Worm (Caenorhabditis elegans) whole organism, L3 larva: Measurements from ENCODE around the gene sre-6.

Experiments used
- R02D3.7 ChIP-seq: fragments of 150-350 bp; optimal IDR thresholded peaks from 2 replicates; lab custom pipeline; 2014; ENCODE audit warnings: missing biosample characterization, missing genetic modification characterization
- ZK546.5 ChIP-seq: sonication (generic microtip); optimal IDR thresholded peaks from 2 replicates; lab custom pipeline; 2017; ENCODE audit warnings: missing biosample characterization, missing genetic modification characterization
- aly-2 ChIP-seq: fragments of 150-350 bp; optimal IDR thresholded peaks from 2 replicates; lab custom pipeline; 2014; ENCODE audit warnings: missing biosample characterization, missing genetic modification characterization
- ama-1 ChIP-seq: fragments of 150-350 bp; optimal IDR thresholded peaks from 2 replicates; lab custom pipeline; 2018
- ceh-16 ChIP-seq: sonication (generic microtip); optimal IDR thresholded peaks from 2 replicates; lab custom pipeline; 2017; ENCODE audit warnings: missing biosample characterization, missing genetic modification characterization
- ceh-28 ChIP-seq: fragments of 150-350 bp; optimal IDR thresholded peaks from 2 replicates; lab custom pipeline; 2014; ENCODE audit warnings: missing biosample characterization, missing genetic modification reagents, missing genetic modification characterization
- ceh-82 ChIP-seq: fragments of 150-350 bp; optimal IDR thresholded peaks from 2 replicates; lab custom pipeline; 2014; ENCODE audit warnings: missing biosample characterization, missing genetic modification characterization
- ceh-9 ChIP-seq: sonication (generic microtip); optimal IDR thresholded peaks from 2 replicates; lab custom pipeline; 2018; ENCODE audit warnings: missing biosample characterization, missing genetic modification characterization
- daf-12 ChIP-seq: fragments of 150-350 bp; optimal IDR thresholded peaks from 2 replicates; lab custom pipeline; 2014; ENCODE audit warnings: missing biosample characterization, missing genetic modification reagents, missing genetic modification characterization
- egl-27 ChIP-seq: sonication (generic microtip); optimal IDR thresholded peaks from 4 replicates; lab custom pipeline; 2017; ENCODE audit warnings: missing biosample characterization, missing genetic modification reagents, missing genetic modification characterization
- egl-5 ChIP-seq: fragments of 150-350 bp; optimal IDR thresholded peaks from 2 replicates; lab custom pipeline; 2017; ENCODE audit warnings: missing biosample characterization, missing genetic modification reagents, missing genetic modification characterization, inconsistent platforms
- elt-1 ChIP-seq: fragments of 150-350 bp; optimal IDR thresholded peaks from 2 replicates; lab custom pipeline; 2014; ENCODE audit warnings: missing biosample characterization, missing genetic modification characterization
- elt-2 ChIP-seq: sonication (generic microtip); optimal IDR thresholded peaks from 2 replicates; lab custom pipeline; 2016; ENCODE audit warnings: missing genetic modification reagents, mild to moderate bottlenecking, missing genetic modification characterization, missing compliant biosample characterization
- eor-1 ChIP-seq, 2 experiments: fragments of 150-350 bp; optimal IDR thresholded peaks; 2 replicates each; lab custom pipeline; 2014 to 2018; ENCODE audit warnings: missing biosample characterization in 2 of 2, missing genetic modification characterization in 2 of 2
- fkh-10 ChIP-seq: sonication (generic microtip); optimal IDR thresholded peaks from 2 replicates; lab custom pipeline; 2017; ENCODE audit warnings: missing biosample characterization, missing genetic modification reagents, missing genetic modification characterization
- hmg-11 ChIP-seq: sonication (generic microtip); optimal IDR thresholded peaks from 2 replicates; lab custom pipeline; 2016; ENCODE audit warnings: missing genetic modification characterization, missing compliant biosample characterization
- jun-1 ChIP-seq: fragments of 150-350 bp; optimal IDR thresholded peaks from 2 replicates; lab custom pipeline; 2014; ENCODE audit warnings: missing biosample characterization, missing genetic modification reagents, missing genetic modification characterization
- lin-15B ChIP-seq: fragments of 150-350 bp; optimal IDR thresholded peaks from 2 replicates; lab custom pipeline; 2014; ENCODE audit warnings: missing biosample characterization, missing genetic modification characterization
- mdl-1 ChIP-seq: fragments of 150-350 bp; optimal IDR thresholded peaks from 2 replicates; lab custom pipeline; 2014; ENCODE audit warnings: missing biosample characterization, missing genetic modification characterization
- mml-1 ChIP-seq: fragments of 150-350 bp; sonication (generic microtip); optimal IDR thresholded peaks from 3 replicates; lab custom pipeline; 2014; ENCODE audit warnings: missing biosample characterization, missing genetic modification characterization
- nfya-1 ChIP-seq: sonication (generic microtip); optimal IDR thresholded peaks from 2 replicates; lab custom pipeline; 2017; ENCODE audit warnings: missing genetic modification characterization, mild to moderate bottlenecking, missing compliant biosample characterization, antibody characterized with exemption, moderate library complexity; ENCODE audit not compliant: insufficient read depth
- nhr-11 ChIP-seq: fragments of 150-350 bp; optimal IDR thresholded peaks from 2 replicates; lab custom pipeline; 2014; ENCODE audit warnings: missing biosample characterization, missing genetic modification characterization
- nhr-12 ChIP-seq: fragments of 150-350 bp; optimal IDR thresholded peaks from 2 replicates; lab custom pipeline; 2014; ENCODE audit warnings: missing biosample characterization, missing genetic modification characterization
- nhr-23 ChIP-seq: fragments of 150-350 bp; optimal IDR thresholded peaks from 2 replicates; lab custom pipeline; 2014; ENCODE audit warnings: missing biosample characterization, missing genetic modification reagents, missing genetic modification characterization
- nhr-237 ChIP-seq: fragments of 150-350 bp; optimal IDR thresholded peaks from 2 replicates; lab custom pipeline; 2014; ENCODE audit warnings: missing biosample characterization, missing genetic modification characterization
- nhr-25 ChIP-seq: sonication (generic microtip); optimal IDR thresholded peaks from 2 replicates; lab custom pipeline; 2017; ENCODE audit warnings: missing biosample characterization, missing genetic modification characterization
- nhr-28 ChIP-seq: fragments of 150-350 bp; optimal IDR thresholded peaks from 2 replicates; lab custom pipeline; 2014; ENCODE audit warnings: missing biosample characterization, missing genetic modification characterization
- nhr-43 ChIP-seq: sonication (generic microtip); optimal IDR thresholded peaks from 2 replicates; lab custom pipeline; 2016; ENCODE audit warnings: mild to moderate bottlenecking, missing genetic modification characterization, missing compliant biosample characterization; ENCODE audit not compliant: poor library complexity, severe bottlenecking
- nhr-76 ChIP-seq: fragments of 150-350 bp; sonication (generic microtip); optimal IDR thresholded peaks from 5 replicates; lab custom pipeline; 2014; ENCODE audit warnings: missing biosample characterization, missing genetic modification characterization
- nhr-77 ChIP-seq: fragments of 150-350 bp; optimal IDR thresholded peaks from 2 replicates; lab custom pipeline; 2014; ENCODE audit warnings: missing biosample characterization, missing genetic modification characterization
- pha-4 ChIP-seq: fragments of 150-350 bp; optimal IDR thresholded peaks from 2 replicates; lab custom pipeline; 2014; ENCODE audit warnings: missing biosample characterization, missing genetic modification reagents, missing genetic modification characterization
- pqm-1 ChIP-seq: fragments of 150-350 bp; optimal IDR thresholded peaks from 2 replicates; lab custom pipeline; 2017; ENCODE audit warnings: missing biosample characterization, missing genetic modification characterization, inconsistent platforms
- sea-2 ChIP-seq: fragments of 150-350 bp; sonication (generic microtip); optimal IDR thresholded peaks from 4 replicates; lab custom pipeline; 2014; ENCODE audit warnings: missing biosample characterization, missing genetic modification reagents, missing genetic modification characterization
- skn-1 ChIP-seq: fragments of 150-350 bp; optimal IDR thresholded peaks from 2 replicates; lab custom pipeline; 2014; ENCODE audit warnings: missing biosample characterization, missing genetic modification characterization
- snpc-4 ChIP-seq: fragments of 150-350 bp; optimal IDR thresholded peaks from 2 replicates; lab custom pipeline; 2014; ENCODE audit warnings: missing biosample characterization, missing genetic modification characterization
- unc-39 ChIP-seq: sonication (generic microtip); optimal IDR thresholded peaks from 4 replicates; lab custom pipeline; 2017; ENCODE audit warnings: missing biosample characterization, missing genetic modification characterization
- unc-62 ChIP-seq: fragments of 150-350 bp; sonication (generic microtip); optimal IDR thresholded peaks from 4 replicates; lab custom pipeline; 2014; ENCODE audit warnings: missing biosample characterization, missing genetic modification reagents, missing genetic modification characterization
- zag-1 ChIP-seq: fragments of 150-350 bp; optimal IDR thresholded peaks from 2 replicates; lab custom pipeline; 2014; ENCODE audit warnings: missing biosample characterization, missing genetic modification characterization
- ztf-11 ChIP-seq: fragments of 150-350 bp; optimal IDR thresholded peaks from 2 replicates; lab custom pipeline; 2014; ENCODE audit warnings: missing biosample characterization, missing genetic modification characterization
- ztf-4 ChIP-seq: fragments of 150-350 bp; optimal IDR thresholded peaks from 2 replicates; lab custom pipeline; 2014; ENCODE audit warnings: missing biosample characterization, missing genetic modification characterization

Gene sre-6

DNA sequence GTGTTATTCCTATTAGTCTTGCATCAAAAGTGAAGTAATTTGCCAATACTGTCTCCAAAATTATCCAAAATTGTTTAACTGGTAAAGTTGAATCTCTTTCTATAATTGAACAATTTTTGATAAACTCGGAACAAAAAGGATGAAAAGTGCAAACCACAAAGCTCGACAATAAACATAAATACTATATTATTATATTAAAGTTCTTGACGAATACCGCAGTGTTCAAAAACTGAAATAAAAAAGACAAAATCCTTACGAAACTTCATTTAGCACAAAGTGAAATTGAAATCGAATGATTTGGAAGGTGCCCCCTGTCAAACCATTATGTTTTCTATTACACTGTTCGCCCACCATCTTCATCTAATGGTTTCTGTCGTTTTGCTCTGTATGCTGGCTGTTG is 21.2 kb downstream of the sre-6 start, which contains the start of gene ZC302.3:
Gene ZC302.3, minus strand, starts transcription at position 101 of the 400 bp plus-strand sequence.
- TF ChIP-seq mdl-1 (tag; lab: Kevin White, UChicago), result no peak
- no peak for TF ChIP-seq unc-62
- TF ChIP-seq R02D3.7, result no peak
- no peak for TF ChIP-seq ceh-82 (tag; lab: Kevin White, UChicago)
- TF ChIP-seq nfya-1 (tag; lab: Kevin White, UChicago), result no peak
- TF ChIP-seq ceh-28, result no peak
- TF ChIP-seq hmg-11 (tag; lab: Kevin White, UChicago), result no peak
- no peak for TF ChIP-seq nhr-43
- no peak for TF ChIP-seq ceh-16
- no peak for TF ChIP-seq nhr-25
- TF ChIP-seq egl-5 (tag; lab: Kevin White, UChicago), result no peak
- no peak for TF ChIP-seq egl-27 (tag; lab: Kevin White, UChicago)
- no peak for TF ChIP-seq nhr-11
- no peak for TF ChIP-seq nhr-28
- no peak for TF ChIP-seq nhr-77 (tag; lab: Kevin White, UChicago)
- TF ChIP-seq nhr-12 (tag; lab: Kevin White, UChicago), result no peak
- TF ChIP-seq ceh-9, result no peak

ce11 chrV:10736756-10737155 is 25.8 kb downstream of the sre-6 start, which contains the start of the genes mre-11 and wdr-5.3:
mre-11 (minus strand) TSS chrV:10736868.
wdr-5.3 (plus strand) TSS chrV:10737116.
- TF ChIP-seq lin-15B (tag; lab: Kevin White, UChicago), result peak; percentile 76
- no peak for TF ChIP-seq jun-1 (tag; lab: Kevin White, UChicago)
- peak; percentile 85 for TF ChIP-seq snpc-4 (tag; lab: Kevin White, UChicago)
- TF ChIP-seq nfya-1 (tag; lab: Kevin White, UChicago), result peak; percentile 66
- no peak for TF ChIP-seq mml-1 (tag; lab: Kevin White, UChicago)
- TF ChIP-seq nhr-43, result peak; percentile 58
- TF ChIP-seq nhr-23 (tag; lab: Kevin White, UChicago), result peak; percentile 62
- peak; percentile 24 for TF ChIP-seq nhr-25
- TF ChIP-seq skn-1 (tag; lab: Kevin White, UChicago), result peak; percentile 12
- no peak for TF ChIP-seq ztf-4 (tag; lab: Kevin White, UChicago)
- no peak for TF ChIP-seq mdl-1 (tag; lab: Kevin White, UChicago)
- TF ChIP-seq elt-2 (tag; lab: Kevin White, UChicago), result peak; percentile 36
- no peak for TF ChIP-seq nhr-76 (tag; lab: Kevin White, UChicago)
- TF ChIP-seq ceh-16, result no peak
- no peak for TF ChIP-seq nhr-28
- TF ChIP-seq, all 47 proteins: peak for 8

ce11 chrV:10731989-10732472 is 30.6 kb downstream of the sre-6 start, which contains the start of gene T28B11.1:
T28B11.1 (minus strand) TSS chrV:10732422.
- peak; percentile 80 for TF ChIP-seq elt-2 (tag; lab: Kevin White, UChicago)
- TF ChIP-seq elt-1 (tag; lab: Kevin White, UChicago), result no peak
- TF ChIP-seq, all 47 proteins: peak for 1

DNA sequence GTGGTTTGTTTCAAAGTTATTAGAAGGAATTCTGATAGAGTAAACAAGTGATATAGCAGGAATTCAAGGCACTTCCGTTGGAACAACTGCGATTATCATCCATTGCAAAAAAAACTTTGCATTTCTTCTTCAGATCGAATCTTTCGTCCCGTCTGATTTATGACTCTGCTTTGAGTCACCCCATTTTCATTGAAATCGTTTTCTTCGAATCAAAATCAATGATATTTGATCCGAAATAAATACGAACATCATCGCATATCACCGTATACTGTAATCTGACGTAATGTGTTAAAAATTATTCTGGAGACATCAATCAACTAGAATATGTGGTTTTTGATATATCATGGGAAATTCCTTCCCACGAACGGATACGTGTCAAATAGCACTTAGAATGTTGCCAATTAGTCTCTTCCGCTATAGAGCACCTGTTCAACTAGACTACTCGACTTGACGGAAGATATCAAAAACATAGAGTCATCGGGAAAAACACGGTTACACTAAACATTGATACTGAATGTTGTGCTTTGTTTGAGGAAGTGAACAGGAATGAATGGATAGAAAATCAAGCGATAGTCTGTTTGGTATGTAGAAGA is 31.7 kb downstream of the sre-6 start:
- TF ChIP-seq nhr-28 (no peak), aly-2 (tag; lab: Kevin White, UChicago) (no peak), R02D3.7 (no peak), nhr-11 (peak; percentile 7), hmg-11 (tag; lab: Kevin White, UChicago) (no peak), ceh-16 (no peak), snpc-4 (tag; lab: Kevin White, UChicago) (no peak), elt-2 (tag; lab: Kevin White, UChicago) (no peak), nhr-12 (tag; lab: Kevin White, UChicago) (no peak), fkh-10 (no peak), daf-12 (tag; lab: Kevin White, UChicago) (no peak), pqm-1 (tag; lab: Kevin White, UChicago) (no peak), sea-2 (GFP tag; lab: Kevin White, UChicago) (no peak), ZK546.5 (no peak), unc-62 (peak; percentile 1)
- TF ChIP-seq, all 47 proteins: peak for 2

DNA sequence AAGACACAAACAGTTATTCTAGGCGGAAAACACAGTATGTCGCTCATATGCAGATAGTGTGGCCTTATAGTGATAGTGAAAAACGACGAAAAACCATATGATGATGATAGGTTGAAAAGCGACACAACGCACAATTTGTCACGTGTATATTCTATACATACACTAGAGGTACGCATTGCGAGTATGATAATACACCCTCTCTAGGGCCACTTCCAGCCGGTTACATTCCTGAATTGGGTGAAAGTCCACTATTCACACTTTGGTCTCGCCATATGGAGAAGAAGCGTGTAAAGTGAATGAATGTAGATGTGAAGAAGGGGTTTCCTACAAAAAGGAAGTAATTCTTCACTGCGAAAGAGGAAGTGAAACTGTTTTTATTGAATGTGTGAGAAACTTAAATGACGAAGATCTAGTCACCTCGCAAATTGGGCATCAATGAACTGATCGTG is 33.1 kb downstream of the sre-6 start:
- TF ChIP-seq nhr-12 (tag; lab: Kevin White, UChicago), result no peak
- TF ChIP-seq pha-4 (tag; lab: Kevin White, UChicago), result peak; percentile 26
- no peak for TF ChIP-seq ceh-16
- TF ChIP-seq ceh-82 (tag; lab: Kevin White, UChicago), result no peak
- no peak for TF ChIP-seq ama-1 (lab: Kevin White, UChicago)
- no peak for TF ChIP-seq unc-39
- no peak for TF ChIP-seq ceh-9
- TF ChIP-seq sea-2 (GFP tag; lab: Kevin White, UChicago), result no peak
- no peak for TF ChIP-seq zag-1
- TF ChIP-seq daf-12 (tag; lab: Kevin White, UChicago), result no peak
- peak; percentile 38 for TF ChIP-seq snpc-4 (tag; lab: Kevin White, UChicago)
- no peak for TF ChIP-seq skn-1 (tag; lab: Kevin White, UChicago)
- no peak for TF ChIP-seq mml-1 (tag; lab: Kevin White, UChicago)
- TF ChIP-seq egl-27 (tag; lab: Kevin White, UChicago), result peak; percentile 90
- peak; percentile 58 for TF ChIP-seq jun-1 (tag; lab: Kevin White, UChicago)
- TF ChIP-seq nhr-23 (tag; lab: Kevin White, UChicago), result peak; percentile 76
- TF ChIP-seq ZK546.5, result no peak
- TF ChIP-seq nhr-11, result no peak
- no peak for TF ChIP-seq nhr-237 (tag; lab: Kevin White, UChicago)
- no peak for TF ChIP-seq lin-15B (tag; lab: Kevin White, UChicago)
- TF ChIP-seq eor-1 (tag; optimal IDR thresholded peaks at IDR 0.05; lab: Kevin White, UChicago), result no peak
- TF ChIP-seq hmg-11 (tag; lab: Kevin White, UChicago), result no peak
- no peak for TF ChIP-seq R02D3.7
- no peak for TF ChIP-seq nhr-43
- TF ChIP-seq ztf-11 (tag; lab: Kevin White, UChicago), result no peak
- TF ChIP-seq elt-2 (tag; lab: Kevin White, UChicago), result peak; percentile 94
- no peak for TF ChIP-seq aly-2 (tag; lab: Kevin White, UChicago)
- peak; percentile 87 for TF ChIP-seq pqm-1 (tag; lab: Kevin White, UChicago)
